Fruit fly (Drosophila melanogaster): Measurements from ENCODE around the gene CG42393.

Gene CG42393

DNA sequence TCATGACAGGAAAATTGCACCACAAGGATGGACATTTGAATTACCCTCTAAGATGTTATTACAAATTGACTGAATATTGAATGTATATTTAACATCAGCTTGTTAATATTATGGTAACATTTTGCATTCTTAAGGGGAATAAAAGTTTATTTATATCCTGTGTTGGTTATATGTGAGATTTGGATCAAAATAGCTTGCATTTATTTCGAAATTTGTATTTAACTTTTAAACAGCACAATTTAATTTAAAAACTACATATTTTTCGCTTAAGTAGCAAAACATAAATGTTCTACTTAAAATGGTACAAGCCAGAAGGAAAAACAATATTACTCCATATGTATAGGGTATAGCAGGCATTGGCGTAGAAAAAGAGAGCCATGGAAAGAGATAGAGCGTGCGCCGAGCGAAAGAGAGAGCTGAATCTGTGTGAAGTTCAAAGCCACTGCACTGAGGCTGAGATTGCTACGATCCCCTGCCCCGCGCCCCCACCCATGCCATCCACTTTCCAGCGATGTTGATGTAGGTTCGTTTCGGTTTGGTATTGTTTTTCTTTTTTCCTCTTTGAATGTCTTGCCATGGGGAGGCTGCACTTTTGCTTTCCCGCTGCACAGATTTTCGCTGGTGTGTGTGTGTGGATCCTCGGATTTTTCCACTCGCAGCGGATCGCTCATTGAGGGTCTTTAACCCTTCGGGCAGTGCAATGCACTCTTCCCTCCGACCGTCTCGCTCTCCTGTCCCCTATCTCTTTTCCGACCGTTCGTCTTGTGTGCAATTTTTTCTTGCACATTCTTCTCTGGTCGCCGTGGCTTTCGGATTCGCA, 37.3 kb upstream of the CG42393 start:
- TF ChIP-seq noc (tag; optimal IDR thresholded peaks at IDR 0.05): peak; percentile 68

DNA sequence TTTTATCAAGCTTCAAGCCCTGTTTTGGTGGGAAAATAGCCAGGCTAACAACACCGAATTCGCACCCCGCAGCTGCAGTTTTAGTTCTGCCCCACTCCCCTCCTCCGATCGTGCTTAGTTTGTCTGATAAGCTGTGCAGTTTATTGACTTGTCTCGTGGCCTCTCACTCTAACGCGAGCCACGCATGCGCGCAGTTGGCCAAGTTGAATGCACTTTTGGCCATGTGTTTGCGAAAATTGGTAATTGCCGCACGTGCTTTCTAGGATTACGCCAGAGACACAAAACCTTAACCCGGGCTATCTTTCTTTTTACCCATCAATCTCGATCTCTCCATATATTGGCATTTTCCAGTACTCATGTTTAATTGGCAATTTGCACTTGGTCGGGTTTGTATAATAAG, 36.2 kb upstream of the CG42393 start:
- no peak for TF ChIP-seq noc (tag; optimal IDR thresholded peaks at IDR 0.05)

DNA sequence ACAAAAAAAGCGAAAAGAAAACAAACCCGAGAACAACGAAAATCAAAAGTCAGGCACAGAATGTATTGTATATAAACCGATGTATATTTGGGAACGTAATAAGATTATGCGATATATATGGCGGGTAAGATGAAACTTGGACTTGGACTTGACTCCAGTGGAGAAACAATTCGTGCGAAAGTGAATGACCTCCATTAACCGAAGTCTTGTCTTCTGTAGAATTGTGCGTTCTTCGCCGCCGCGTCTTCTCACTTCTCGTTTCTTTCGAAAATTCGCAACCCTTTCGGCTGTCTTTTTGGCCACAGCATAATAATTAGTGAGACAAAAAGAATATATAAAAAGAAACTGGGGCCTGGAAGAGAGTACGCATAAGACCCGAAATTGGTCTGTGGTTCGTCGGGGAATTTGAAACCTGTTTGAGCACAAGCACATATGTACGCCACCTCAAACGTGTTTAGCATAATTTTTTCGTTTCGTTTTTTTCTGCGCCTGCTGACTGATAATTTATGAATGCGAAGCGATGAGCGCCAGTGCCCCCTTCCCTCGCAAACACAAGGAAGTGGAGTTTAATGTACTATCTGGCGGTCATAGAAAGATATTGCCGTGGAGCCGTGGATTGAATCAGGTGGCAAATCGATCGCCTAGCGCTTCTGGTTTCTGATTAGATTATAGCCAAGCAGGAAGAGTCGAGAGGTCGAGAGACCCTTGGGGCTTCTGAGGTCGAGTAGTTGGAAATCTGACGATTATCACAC, 34.9 kb upstream of the CG42393 start:
- TF ChIP-seq noc (tag; optimal IDR thresholded peaks at IDR 0.05): peak; percentile 5

DNA sequence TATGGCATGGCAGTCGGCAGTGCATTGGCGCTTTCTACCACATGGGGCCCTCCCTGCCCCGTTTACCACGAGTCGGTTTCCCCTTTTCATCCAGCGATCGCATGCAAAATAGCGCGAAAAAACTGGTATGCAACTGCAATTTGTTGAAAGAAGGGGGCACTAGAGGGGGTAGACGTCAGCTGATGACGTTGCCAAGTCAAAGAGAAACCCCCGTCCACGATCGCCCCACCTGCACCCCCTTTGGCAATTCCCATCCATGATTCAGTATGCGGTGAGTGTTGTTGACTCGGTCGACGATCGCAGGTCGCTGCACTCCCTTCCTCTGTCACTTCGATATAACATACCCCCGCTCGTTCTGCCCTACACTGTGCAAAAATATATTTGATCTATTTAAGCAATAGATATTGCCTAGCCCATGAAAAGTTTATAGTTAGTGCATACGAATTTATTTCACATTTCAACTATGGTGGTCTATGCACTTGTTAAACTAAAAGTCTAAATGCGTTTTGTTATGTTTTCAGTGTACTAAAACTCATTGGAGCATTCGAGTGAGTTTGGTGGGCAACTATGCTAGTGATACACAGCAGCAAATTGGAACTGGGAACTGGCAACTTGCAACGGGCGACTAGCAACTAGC, 33.7 kb upstream of the CG42393 start:
- TF ChIP-seq noc (tag; optimal IDR thresholded peaks at IDR 0.05): no peak

DNA sequence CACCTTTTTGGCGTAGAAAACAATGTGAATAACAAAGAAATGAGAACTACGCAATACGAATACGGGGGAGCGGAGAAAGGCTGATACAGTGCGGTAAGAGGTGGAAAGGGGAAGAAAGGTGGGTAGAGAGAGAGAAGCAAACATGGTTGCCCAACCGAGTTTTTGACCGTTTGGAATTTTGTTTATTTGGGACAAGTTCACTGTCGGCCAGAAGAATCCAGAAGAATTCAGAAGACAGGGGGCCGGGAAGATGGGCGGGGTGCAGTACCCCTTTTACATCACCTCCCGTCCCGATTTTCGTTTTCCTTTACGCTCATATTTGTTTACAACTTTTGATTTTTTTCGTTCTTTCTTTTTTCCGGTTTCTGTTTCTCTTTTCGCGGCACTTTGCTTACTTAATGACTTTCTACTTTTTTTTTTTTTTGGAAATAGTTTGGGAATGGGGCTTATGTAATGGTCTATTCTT, 32.1 kb upstream of the CG42393 start:
- no peak for TF ChIP-seq noc (tag; optimal IDR thresholded peaks at IDR 0.05)

DNA sequence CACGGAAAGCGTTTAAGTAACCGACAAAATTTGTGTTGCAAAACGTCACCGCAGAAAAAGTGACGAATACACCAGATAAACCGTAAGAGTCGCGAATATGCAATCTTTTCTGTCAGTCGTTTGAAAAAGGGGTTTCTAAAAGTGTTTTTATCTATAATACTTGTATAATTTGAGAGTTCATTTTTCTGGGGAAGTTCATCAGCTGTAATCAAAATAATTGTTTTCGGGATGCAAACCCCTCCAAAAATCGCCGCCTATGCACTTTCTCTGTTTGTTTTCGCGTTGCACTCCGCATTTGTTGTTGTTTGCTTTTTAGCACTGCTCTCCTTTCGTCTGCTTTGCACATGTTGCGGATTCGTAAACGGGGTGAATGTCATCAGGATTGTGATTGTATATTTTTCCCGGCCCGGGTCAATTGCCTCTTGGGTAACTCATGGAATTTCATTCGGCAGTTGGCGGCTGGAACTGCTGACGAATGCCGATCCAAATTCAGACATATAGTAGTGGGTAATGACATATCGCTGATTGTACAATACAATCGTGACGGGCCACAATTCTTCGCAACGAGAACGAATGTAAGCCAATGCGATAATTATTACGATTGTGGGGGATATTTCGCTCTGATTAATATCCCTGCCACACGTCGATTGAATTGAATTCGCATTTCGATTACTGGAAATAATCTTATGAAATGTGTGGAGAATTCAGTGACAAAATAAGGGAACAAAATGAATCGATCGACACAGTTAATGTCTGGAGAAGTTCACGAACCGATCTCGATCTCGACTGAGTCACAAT, 30.6 kb upstream of the CG42393 start:
- no peak for TF ChIP-seq noc (tag; optimal IDR thresholded peaks at IDR 0.05)

DNA sequence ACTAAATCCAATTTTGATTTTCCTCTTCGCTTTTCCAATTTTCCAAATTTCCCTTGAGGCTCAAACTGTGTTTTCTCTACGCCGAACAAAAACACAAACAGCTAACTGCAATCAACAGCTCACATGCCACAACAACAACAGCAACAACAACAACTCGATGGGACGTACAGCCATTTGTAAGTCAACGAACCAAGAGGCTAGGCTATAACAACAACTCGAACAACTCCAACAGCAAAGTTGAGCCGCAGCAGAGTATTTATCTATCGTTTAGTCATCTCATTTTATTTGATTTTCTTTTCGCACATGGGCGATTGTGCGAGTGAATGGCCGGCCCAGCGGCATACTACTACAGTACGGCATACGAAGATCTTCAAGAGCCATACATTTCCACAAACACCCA, 29.8 kb upstream of the CG42393 start:
- no peak for TF ChIP-seq noc (tag; optimal IDR thresholded peaks at IDR 0.05)

DNA sequence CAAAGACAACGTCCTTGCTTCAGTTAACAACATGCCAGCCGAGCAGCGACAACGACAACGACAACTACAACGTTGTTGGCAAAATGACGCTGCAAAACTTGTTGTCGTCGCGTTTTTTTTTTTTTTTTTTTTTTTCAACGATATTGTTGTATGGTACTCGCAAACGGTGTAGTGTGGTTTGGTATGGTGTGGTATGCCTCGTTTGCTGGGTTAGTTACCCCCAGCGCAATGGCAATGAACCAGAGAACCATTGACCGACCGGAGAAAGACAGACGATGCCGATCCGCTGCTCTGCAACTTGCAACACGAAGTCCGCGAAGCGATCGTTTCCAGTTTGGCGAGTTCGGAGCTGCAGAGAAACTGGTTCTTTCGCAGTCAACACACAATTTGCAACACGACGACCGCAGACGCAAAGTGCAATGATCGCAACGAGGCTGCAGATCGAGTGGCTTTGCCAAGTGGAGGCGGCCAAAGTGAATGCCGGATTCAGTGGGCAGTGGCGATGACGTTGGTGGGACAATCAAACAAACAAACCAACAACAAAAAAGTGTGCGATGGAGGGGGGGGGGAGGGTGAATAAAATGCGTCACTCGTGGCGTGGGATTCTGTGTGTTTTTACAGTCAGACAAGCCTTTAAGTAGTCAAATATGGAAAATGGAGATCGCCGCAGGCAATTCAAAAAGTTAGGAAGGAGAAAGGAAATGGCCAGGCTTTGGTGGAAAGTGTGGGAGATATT, 29.2 kb upstream of the CG42393 start:
- no peak for TF ChIP-seq noc (tag; optimal IDR thresholded peaks at IDR 0.05)

DNA sequence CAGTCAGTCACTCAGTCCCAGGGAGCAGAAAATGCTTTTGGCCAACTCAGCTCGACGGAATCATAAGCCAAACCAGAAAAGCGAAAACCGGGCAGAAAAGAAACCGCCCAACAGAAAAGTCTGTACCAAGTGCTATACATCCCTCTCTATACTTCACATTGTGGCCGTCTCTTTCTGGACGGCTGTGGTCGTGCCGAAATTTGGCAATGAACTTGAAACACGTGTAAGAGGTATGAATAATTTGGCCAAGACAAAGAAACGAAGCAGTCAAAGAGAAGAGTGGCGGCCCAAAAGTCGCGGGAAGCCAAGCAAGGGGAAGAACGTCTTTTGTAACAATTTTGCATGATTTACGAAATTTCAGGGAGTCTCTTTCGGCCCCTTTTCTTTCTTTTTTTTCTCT, 28.2 kb upstream of the CG42393 start:
- TF ChIP-seq noc (tag; optimal IDR thresholded peaks at IDR 0.05): no peak

DNA sequence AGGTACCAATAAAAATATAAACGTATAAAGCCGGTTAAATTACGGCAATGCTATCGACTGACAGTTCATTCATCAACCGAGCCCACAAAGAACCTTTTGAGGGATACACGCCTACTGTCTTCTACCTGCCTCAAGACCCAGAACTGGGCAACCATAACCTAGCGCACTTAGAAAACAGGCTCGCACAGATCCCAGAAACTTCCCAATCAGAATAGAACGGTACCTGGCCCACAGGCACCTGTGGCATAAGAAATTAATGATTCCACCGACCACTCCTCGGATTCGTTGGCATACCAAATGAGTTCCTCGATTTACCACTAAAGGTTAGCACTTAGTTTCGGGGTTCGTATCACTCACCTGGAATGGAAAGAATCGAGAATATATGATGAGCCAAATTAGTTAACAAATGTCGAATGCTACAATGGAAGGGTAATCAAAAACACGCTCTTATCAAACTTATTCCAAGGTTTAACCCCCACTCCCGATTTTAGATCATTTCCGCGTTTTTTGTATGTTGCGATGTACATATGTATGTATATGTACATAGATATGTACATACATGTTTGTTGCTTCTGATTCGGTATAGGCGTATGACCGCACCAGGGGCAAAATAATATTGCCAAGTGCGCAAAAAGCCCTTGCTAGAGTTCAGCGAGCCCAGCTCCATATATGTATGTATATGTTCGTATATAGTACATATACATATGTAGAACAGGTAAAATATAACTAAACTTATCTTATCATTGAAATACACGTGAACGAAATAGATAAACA, 27.2 kb upstream of the CG42393 start:
- no peak for TF ChIP-seq noc (tag; optimal IDR thresholded peaks at IDR 0.05)

DNA sequence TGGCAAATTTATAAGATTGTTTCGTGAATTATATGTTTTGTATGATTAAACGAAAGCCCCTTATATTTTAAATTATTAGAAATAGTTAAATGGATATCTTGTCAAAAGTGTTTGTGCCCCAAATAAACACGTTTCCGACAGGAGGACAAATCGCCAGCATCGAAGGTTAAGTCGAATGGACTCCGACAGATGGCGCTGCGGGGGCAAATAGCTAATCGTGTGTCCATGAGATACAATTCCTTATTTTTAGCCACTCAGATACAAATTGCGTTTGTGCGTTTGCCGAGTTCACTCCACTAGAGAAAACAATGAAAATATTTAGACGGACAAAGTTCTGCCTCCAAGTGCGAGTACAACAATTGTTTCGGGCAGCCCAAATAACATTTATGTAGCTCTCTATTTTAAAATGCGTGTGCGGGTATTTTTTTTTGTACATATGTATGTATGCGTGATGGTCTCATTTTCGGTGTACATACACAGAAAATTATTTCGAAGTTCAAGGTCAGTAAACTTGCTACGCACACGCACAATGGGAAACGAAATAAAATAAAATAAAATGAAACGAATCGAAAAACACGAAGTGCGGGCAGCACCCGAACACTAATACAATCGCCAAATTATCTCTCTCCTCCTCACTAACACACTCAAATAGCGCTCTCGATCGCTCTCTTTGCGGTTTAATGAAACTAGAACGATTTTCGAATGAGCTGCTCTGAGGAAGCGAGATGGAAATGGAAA, 26.3 kb upstream of the CG42393 start:
- TF ChIP-seq noc (tag; optimal IDR thresholded peaks at IDR 0.05): no peak

DNA sequence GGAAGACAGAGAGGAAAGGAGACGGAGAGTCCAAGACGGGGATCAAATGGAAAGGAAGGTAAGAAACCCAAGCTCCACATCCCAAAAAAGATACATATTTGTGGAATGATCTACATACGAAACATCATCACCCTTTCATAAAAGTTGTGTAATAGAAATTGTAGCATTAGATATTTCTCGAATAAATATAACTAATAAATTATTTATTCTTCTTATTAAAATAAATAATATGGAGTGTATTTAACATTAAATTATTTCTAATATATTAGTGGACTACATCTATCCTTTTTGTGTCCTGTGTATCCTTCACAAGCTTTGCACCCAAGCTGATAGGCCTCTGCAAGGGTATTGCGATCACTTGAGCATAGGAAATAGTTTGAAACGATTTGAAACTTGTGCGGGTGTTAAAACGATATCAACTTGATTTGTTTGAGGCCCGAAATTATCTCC, 25.7 kb upstream of the CG42393 start:
- peak; percentile 25 for TF ChIP-seq noc (tag; optimal IDR thresholded peaks at IDR 0.05)

DNA sequence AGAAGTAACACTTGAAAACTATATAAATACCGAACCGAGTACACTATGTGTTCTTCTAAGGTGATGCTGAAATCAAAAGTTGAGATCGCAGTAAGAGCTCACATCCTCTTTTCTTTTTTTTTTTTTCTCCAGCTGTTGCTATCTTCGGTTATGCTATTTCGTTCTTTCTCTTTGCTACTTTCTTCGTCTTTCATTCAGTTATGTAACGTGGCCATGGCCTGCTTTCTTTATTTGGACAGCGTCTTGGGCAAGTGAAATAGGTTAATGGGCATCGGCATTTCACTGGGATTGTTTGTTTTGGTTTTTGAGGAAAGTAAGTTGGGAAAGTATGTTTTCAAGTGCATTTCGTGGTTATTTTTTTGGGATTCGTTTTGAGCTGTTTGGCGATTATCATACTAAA, 24.9 kb upstream of the CG42393 start:
- TF ChIP-seq noc (tag; optimal IDR thresholded peaks at IDR 0.05): no peak

DNA sequence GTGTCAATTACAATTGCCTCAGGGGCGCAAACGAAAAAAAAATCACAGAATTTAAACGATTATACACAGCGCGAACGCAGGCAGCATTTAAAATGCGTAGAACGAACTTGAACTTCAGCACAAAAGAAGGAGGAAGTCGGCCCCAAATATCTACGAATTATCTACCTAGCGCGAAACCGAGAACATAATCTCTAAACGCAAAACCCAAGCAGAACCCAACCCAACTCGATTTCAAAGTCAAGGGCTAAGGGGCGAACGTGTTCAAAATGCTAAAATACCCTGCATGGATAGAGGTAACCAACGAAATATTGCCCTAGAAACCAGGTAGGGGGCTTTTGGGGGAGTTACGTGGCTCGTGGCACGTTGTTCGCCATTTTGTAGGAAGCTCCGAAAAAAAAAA, 24.0 kb upstream of the CG42393 start:
- TF ChIP-seq noc (tag; optimal IDR thresholded peaks at IDR 0.05): peak; percentile 31
